Fruit fly (Drosophila melanogaster): Measurements from ENCODE around the gene Tsc1.

The Tsc1 gene

dm6 chr3R:24106879-24107441 is 23.1 kb upstream of the Tsc1 start, which contains the start of gene CG10694:
Gene CG10694, plus strand, starts transcription at chr3R:24107391.
- no peak for TF ChIP-seq CG17801 (GFP tag; optimal IDR thresholded peaks at IDR 0.05; ENCODE audit: partially characterized antibody)

- TF ChIP-seq CG17801 (GFP tag; optimal IDR thresholded peaks at IDR 0.05; ENCODE audit: partially characterized antibody): peak; percentile 100
Measured at dm6 chr3R:24108902-24109389, 21.2 kb upstream of the Tsc1 start, which contains the start of the genes eIF4EHP and CG18428. Gene eIF4EHP, minus strand, starts transcription at chr3R:24108960. Gene CG18428, plus strand, starts transcription at chr3R:24109336.

- TF ChIP-seq CG17801 (GFP tag; optimal IDR thresholded peaks at IDR 0.05; ENCODE audit: partially characterized antibody): peak; percentile 74
Measured at dm6 chr3R:24112320-24113069, 17.6 kb upstream of the Tsc1 start, which contains the start of gene CG13605. Gene CG13605, minus strand, starts transcription at chr3R:24112389.

dm6 chr3R:24113070-24113385 is 17.1 kb upstream of the Tsc1 start, which contains the start of gene Root:
Gene Root, plus strand, starts transcription at chr3R:24113286.
- no peak for TF ChIP-seq CG17801 (GFP tag; optimal IDR thresholded peaks at IDR 0.05; ENCODE audit: partially characterized antibody)

- no peak for TF ChIP-seq CG17801 (GFP tag; optimal IDR thresholded peaks at IDR 0.05; ENCODE audit: partially characterized antibody)
Measured at dm6 chr3R:24116180-24116579, 13.9 kb upstream of the Tsc1 start, which contains the start of gene CG13607. Gene CG13607, minus strand, starts transcription at chr3R:24116322.

- TF ChIP-seq CG17801 (GFP tag; optimal IDR thresholded peaks at IDR 0.05; ENCODE audit: partially characterized antibody): no peak
Measured at dm6 chr3R:24116972-24117371, 13.1 kb upstream of the Tsc1 start.

- no peak for TF ChIP-seq CG17801 (GFP tag; optimal IDR thresholded peaks at IDR 0.05; ENCODE audit: partially characterized antibody)
Measured at dm6 chr3R:24121669-24122068, 8.4 kb upstream of the Tsc1 start.

dm6 chr3R:24122369-24122768 is 7.7 kb upstream of the Tsc1 start:
- no peak for TF ChIP-seq CG17801 (GFP tag; optimal IDR thresholded peaks at IDR 0.05; ENCODE audit: partially characterized antibody)

- TF ChIP-seq CG17801 (GFP tag; optimal IDR thresholded peaks at IDR 0.05; ENCODE audit: partially characterized antibody): peak; percentile 41
Measured at dm6 chr3R:24134580-24134979, 4.5 kb downstream of the Tsc1 start, which contains the start of gene Sec10. Gene Sec10, plus strand, starts transcription at chr3R:24134831.

- TF ChIP-seq CG17801 (GFP tag; optimal IDR thresholded peaks at IDR 0.05; ENCODE audit: partially characterized antibody): no peak
Measured at dm6 chr3R:24137311-24137945, 7.3 kb downstream of the Tsc1 start, which contains the start of gene Npc2f. Gene Npc2f, plus strand, starts transcription at chr3R:24137895.

- no peak for TF ChIP-seq CG17801 (GFP tag; optimal IDR thresholded peaks at IDR 0.05; ENCODE audit: partially characterized antibody)
Measured at dm6 chr3R:24138478-24139455, 8.7 kb downstream of the Tsc1 start.

- no peak for TF ChIP-seq CG17801 (GFP tag; optimal IDR thresholded peaks at IDR 0.05; ENCODE audit: partially characterized antibody)
Measured at dm6 chr3R:24139646-24140130, 9.6 kb downstream of the Tsc1 start.

- peak; percentile 97 for TF ChIP-seq CG17801 (GFP tag; optimal IDR thresholded peaks at IDR 0.05; ENCODE audit: partially characterized antibody)
Measured at dm6 chr3R:24141013-24141592, 11.0 kb downstream of the Tsc1 start, which contains the start of gene Kal1. Gene Kal1, plus strand, starts transcription at chr3R:24141395.

dm6 chr3R:24142971-24143370 is 12.9 kb downstream of the Tsc1 start:
- TF ChIP-seq CG17801 (GFP tag; optimal IDR thresholded peaks at IDR 0.05; ENCODE audit: partially characterized antibody): no peak

Measured in ovary, adult (tissue).